Worm (Caenorhabditis elegans): Measurements from ENCODE around the gene cysl-4.

cysl-4 gene

DNA sequence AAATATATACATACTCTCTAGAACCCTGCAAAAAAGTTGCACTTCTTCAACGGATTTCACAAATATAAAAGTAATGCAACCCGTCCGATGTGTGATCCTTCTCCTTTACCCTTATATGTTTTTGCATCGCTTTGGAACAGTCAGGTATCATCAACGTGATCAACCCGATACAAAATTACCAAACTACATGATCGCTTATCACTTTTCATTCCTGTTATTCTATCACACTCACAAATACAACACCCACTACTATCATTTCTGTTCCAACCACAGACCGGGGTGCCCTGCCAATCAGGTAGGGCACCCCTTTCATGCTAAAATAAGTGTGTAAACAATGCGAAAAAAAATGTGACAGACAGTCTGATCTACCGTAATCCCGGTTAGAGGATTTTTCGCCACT, 37.8 kb upstream of the cysl-4 start:
- TF ChIP-seq lsy-2 (tag; optimal IDR thresholded peaks at IDR 0.05): no peak
- TF ChIP-seq nhr-11 (tag; optimal IDR thresholded peaks at IDR 0.05): no peak
- no peak for TF ChIP-seq nhr-129 (tag; optimal IDR thresholded peaks at IDR 0.05)
- no peak for TF ChIP-seq lin-13 (GFP tag; optimal IDR thresholded peaks at IDR 0.05)
- no peak for TF ChIP-seq R02D3.7 (tag; optimal IDR thresholded peaks at IDR 0.05)
- TF ChIP-seq ZK546.5 (tag; optimal IDR thresholded peaks at IDR 0.05): no peak
- no peak for TF ChIP-seq nhr-21 (tag; optimal IDR thresholded peaks at IDR 0.05)
- TF ChIP-seq lin-11 (tag; optimal IDR thresholded peaks at IDR 0.05): no peak
- no peak for TF ChIP-seq unc-62 (GFP tag; optimal IDR thresholded peaks at IDR 0.05)
- TF ChIP-seq peb-1 (tag; optimal IDR thresholded peaks at IDR 0.05): no peak
- TF ChIP-seq crh-2 (tag; optimal IDR thresholded peaks at IDR 0.05): no peak
- TF ChIP-seq nhr-10 (tag; optimal IDR thresholded peaks at IDR 0.05): no peak
- TF ChIP-seq zag-1 (tag; optimal IDR thresholded peaks at IDR 0.05): no peak
- TF ChIP-seq snpc-4 (tag; optimal IDR thresholded peaks at IDR 0.05): no peak

DNA sequence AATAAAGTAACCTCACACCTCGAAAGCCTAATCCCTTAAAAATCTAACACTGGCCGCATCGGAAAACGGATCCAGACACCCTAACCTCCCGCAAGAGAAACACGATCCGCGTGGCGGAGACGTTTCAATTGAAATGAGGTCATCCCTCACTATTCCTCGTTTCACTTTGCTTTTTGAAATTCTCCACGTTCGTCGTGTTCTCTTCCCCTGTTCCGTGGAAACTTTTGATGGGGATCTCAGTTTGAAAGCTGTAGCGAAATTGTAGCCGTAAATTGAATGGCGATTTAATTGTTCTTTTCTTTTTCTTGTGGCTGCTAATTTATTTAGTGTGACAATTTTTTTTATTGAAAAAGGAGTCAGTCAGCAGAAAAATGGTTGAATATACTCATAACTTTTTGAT, 36.0 kb upstream of the cysl-4 start:
- TF ChIP-seq nhr-237 (tag; optimal IDR thresholded peaks at IDR 0.05): no peak
- no peak for TF ChIP-seq lin-13 (GFP tag; optimal IDR thresholded peaks at IDR 0.05)
- no peak for TF ChIP-seq Y55F3AM.14 (GFP tag; optimal IDR thresholded peaks at IDR 0.05)
- TF ChIP-seq nhr-6 (tag; optimal IDR thresholded peaks at IDR 0.05): no peak

DNA sequence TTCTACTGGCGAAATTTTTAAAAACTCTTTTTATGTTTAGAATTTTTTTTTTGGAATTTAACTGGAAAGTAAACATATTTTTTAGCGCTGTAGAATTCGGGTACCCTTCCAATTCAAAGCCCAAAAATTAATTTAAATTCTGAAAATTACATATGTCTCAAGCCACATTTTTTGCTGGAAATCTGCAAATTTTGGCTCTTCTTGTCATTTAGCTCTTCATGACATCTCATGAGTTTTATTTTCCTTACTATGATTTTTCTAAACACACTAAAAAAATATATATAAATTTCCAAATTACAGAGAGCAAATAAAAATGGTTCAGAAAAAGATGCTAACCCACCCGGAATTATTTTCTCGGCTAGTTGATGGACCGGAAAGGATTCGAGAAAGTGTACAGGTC, 35.5 kb upstream of the cysl-4 start, which contains the start of gene acs-3:
Gene acs-3 (plus strand): TSS at position 301 of the 400 bp plus-strand sequence.
- TF ChIP-seq Y55F3AM.14 (GFP tag; optimal IDR thresholded peaks at IDR 0.05) (no peak), elt-1 (tag; optimal IDR thresholded peaks at IDR 0.05) (no peak), ztf-4 (tag; optimal IDR thresholded peaks at IDR 0.05) (no peak), unc-39 (tag; optimal IDR thresholded peaks at IDR 0.05) (no peak)

DNA sequence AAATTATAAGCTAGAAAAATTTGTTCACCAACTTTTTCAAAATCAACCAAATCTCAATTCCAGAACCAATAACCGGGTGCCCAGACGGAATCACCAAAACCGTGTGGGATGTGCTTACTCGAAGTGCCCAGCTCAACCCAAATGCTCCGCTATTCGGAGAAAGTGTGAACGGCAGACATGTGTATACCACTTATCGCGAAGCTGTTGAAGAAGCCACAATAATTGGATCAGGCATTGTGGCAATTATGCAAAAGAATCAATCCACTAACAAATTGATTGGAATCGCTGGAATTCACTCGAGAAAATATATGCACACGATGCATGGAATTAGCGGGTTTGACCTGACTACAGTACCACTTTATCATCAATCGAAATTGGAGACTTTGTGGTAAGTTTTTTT, 35.1 kb upstream of the cysl-4 start:
- TF ChIP-seq Y55F3AM.14 (GFP tag; optimal IDR thresholded peaks at IDR 0.05): no peak
- TF ChIP-seq aly-2 (tag; optimal IDR thresholded peaks at IDR 0.05): no peak
- TF ChIP-seq fos-1 (tag; optimal IDR thresholded peaks at IDR 0.05): no peak
- TF ChIP-seq dmd-4 (tag; optimal IDR thresholded peaks at IDR 0.05): no peak
- TF ChIP-seq snpc-4 (tag; optimal IDR thresholded peaks at IDR 0.05): no peak
- no peak for TF ChIP-seq nhr-129 (tag; optimal IDR thresholded peaks at IDR 0.05)
- TF ChIP-seq egl-27 (tag; optimal IDR thresholded peaks at IDR 0.05): no peak
- no peak for TF ChIP-seq lin-11 (tag; optimal IDR thresholded peaks at IDR 0.05)
- TF ChIP-seq unc-39 (tag; optimal IDR thresholded peaks at IDR 0.05): no peak
- TF ChIP-seq mbf-1 (tag; optimal IDR thresholded peaks at IDR 0.05): no peak
- TF ChIP-seq nhr-237 (tag; optimal IDR thresholded peaks at IDR 0.05): no peak
- no peak for TF ChIP-seq mdl-1 (tag; optimal IDR thresholded peaks at IDR 0.05)
- TF ChIP-seq gmeb-1 (tag; optimal IDR thresholded peaks at IDR 0.05): no peak
- no peak for TF ChIP-seq nhr-11 (tag; optimal IDR thresholded peaks at IDR 0.05)
- TF ChIP-seq ztf-11 (tag; optimal IDR thresholded peaks at IDR 0.05): no peak

DNA sequence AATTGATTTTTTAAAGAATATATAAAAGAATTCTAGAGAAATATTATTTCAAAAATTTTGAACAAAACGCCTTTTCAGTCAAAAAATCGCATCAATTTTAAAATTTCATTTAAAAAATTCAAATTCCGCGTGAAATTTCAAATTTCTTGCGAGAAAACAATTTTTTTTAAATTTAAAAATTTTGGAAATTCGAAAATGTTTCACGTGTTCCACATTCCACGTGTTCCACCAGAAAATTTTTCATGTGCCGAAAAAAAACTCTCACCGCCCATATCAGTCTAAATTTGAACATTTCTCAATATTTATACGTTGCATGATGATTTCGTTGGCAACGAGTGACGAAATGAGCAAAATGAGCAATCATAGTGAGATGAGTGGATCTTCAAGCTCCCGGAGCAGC, 29.7 kb upstream of the cysl-4 start, which contains the start of gene fbxa-201:
Gene fbxa-201 (plus strand): TSS at position 301 of the 400 bp plus-strand sequence.
- TF ChIP-seq ztf-1 (GFP tag; conservative IDR thresholded peaks at IDR 0.05) (no peak), C34F6.9 (tag; optimal IDR thresholded peaks at IDR 0.05) (no peak), aly-2 (tag; optimal IDR thresholded peaks at IDR 0.05) (no peak), ZK546.5 (tag; optimal IDR thresholded peaks at IDR 0.05) (no peak), elt-1 (tag; optimal IDR thresholded peaks at IDR 0.05) (no peak), fos-1 (tag; optimal IDR thresholded peaks at IDR 0.05) (no peak), Y55F3AM.14 (GFP tag; optimal IDR thresholded peaks at IDR 0.05) (no peak), lin-13 (GFP tag; optimal IDR thresholded peaks at IDR 0.05) (no peak), ceh-16 (tag; optimal IDR thresholded peaks at IDR 0.05) (no peak), ztf-11 (tag; optimal IDR thresholded peaks at IDR 0.05) (no peak), mbf-1 (tag; optimal IDR thresholded peaks at IDR 0.05) (no peak)

DNA sequence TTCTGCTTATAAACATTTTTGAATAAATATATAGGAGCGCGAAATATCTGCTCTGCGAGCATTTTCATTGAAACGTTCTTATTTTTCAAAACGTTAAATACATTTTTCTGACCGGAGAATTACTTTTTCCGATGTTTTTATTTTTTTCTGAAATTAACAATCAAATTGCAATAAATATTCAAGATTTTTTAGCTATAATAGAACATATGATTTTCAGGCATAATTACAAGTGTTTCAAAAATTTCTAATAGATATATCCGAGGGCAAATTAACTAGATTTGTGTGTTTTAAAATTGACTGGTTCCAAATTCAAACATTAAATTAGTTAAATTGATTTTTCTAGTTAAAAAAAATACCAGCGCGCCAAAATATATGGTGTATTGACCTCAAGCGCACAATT, 25.8 kb upstream of the cysl-4 start, which contains the start of gene T08B1.4:
Gene T08B1.4 (plus strand): TSS at position 301 of the 400 bp plus-strand sequence.
- TF ChIP-seq unc-55 (GFP tag; optimal IDR thresholded peaks at IDR 0.05) (no peak), ceh-82 (tag; optimal IDR thresholded peaks at IDR 0.05) (no peak), ztf-1 (GFP tag; conservative IDR thresholded peaks at IDR 0.05) (no peak)
